Fruit fly (Drosophila melanogaster) whole organism, embryonic: ENCODE data around the gene Tlk.

Experiments used
- B-H1 ChIP-seq: fragments of 200-800 bp; sonication (Bioruptor generic); IDR thresholded peaks from 3 replicates; pipeline ENCODE4 v1.3.6; 2022; ENCODE audit warnings: missing biosample characterization, missing genetic modification characterization
- CG1024 ChIP-seq: fragments of 200-800 bp; sonication (Bioruptor generic); IDR thresholded peaks from 2 replicates; pipeline ENCODE4 v1.3.6; 2022; ENCODE audit warnings: missing biosample characterization, missing genetic modification characterization
- CG10366 ChIP-seq: fragments of 200-800 bp; sonication (Bioruptor generic); IDR thresholded peaks from 2 replicates; pipeline ENCODE4 v1.3.6; 2022; ENCODE audit warnings: missing biosample characterization, missing genetic modification characterization
- CG10959 ChIP-seq: fragments of 200-800 bp; sonication (Bioruptor generic); IDR thresholded peaks from 2 replicates; pipeline ENCODE4 v1.3.6; 2022; ENCODE audit warnings: missing biosample characterization, missing genetic modification characterization
- CG11085 ChIP-seq: fragments of 200-800 bp; sonication (Bioruptor generic); IDR thresholded peaks from 2 replicates; pipeline ENCODE4 v1.3.6; 2022; ENCODE audit warnings: missing biosample characterization, missing genetic modification characterization
- CG12071 ChIP-seq: fragments of 200-800 bp; sonication (Bioruptor generic); optimal IDR thresholded peaks from 3 replicates; lab custom pipeline; 2018; ENCODE audit warnings: missing biosample characterization, mild to moderate bottlenecking, missing genetic modification characterization
- CG13123 ChIP-seq: fragments of 200-800 bp; sonication (Bioruptor generic); optimal IDR thresholded peaks from 2 replicates; lab custom pipeline; 2016; ENCODE audit warnings: missing biosample characterization, missing genetic modification characterization
- CG13424 ChIP-seq: fragments of 200-800 bp; sonication (Bioruptor generic); optimal IDR thresholded peaks from 2 replicates; lab custom pipeline; 2019; ENCODE audit warnings: missing biosample characterization, mild to moderate bottlenecking, missing genetic modification characterization, moderate library complexity
- CG13894 ChIP-seq: fragments of 200-800 bp; sonication (Bioruptor generic); optimal IDR thresholded peaks from 3 replicates; lab custom pipeline; 2018; ENCODE audit warnings: missing biosample characterization, mild to moderate bottlenecking, missing genetic modification characterization, moderate library complexity
- CG18599 ChIP-seq: fragments of 200-800 bp; sonication (Bioruptor generic); optimal IDR thresholded peaks from 3 replicates; lab custom pipeline; 2017; ENCODE audit warnings: missing biosample characterization, missing genetic modification characterization, mild to moderate bottlenecking, moderate library complexity, missing genetic modification reagents
- CG30020 ChIP-seq: fragments of 200-800 bp; optimal IDR thresholded peaks from 2 replicates; lab custom pipeline; 2019; ENCODE audit warnings: missing biosample characterization, mild to moderate bottlenecking, missing genetic modification characterization, moderate library complexity
- CG31441 ChIP-seq: fragments of 200-800 bp; sonication (Bioruptor generic); IDR thresholded peaks from 2 replicates; pipeline ENCODE4 v1.3.6; 2022; ENCODE audit warnings: missing biosample characterization, missing genetic modification characterization
- CG4730 ChIP-seq: fragments of 200-800 bp; sonication (Bioruptor generic); IDR thresholded peaks from 2 replicates; pipeline ENCODE4 v1.3.6; 2022; ENCODE audit warnings: missing biosample characterization, missing genetic modification characterization
- CG6654 ChIP-seq: fragments of 200-800 bp; sonication (Bioruptor generic); optimal IDR thresholded peaks from 2 replicates; lab custom pipeline; 2017; ENCODE audit warnings: missing biosample characterization, mild to moderate bottlenecking, missing genetic modification characterization
- CG6791 ChIP-seq: fragments of 200-800 bp; sonication (Bioruptor generic); IDR thresholded peaks from 3 replicates; pipeline ENCODE4 v1.3.6; 2022; ENCODE audit warnings: missing biosample characterization, missing genetic modification characterization; ENCODE audit not compliant: partially characterized antibody
- CG9215 ChIP-seq: fragments of 200-800 bp; sonication (Bioruptor generic); IDR thresholded peaks from 2 replicates; pipeline ENCODE4 v1.3.6; 2022; ENCODE audit warnings: missing biosample characterization, missing genetic modification characterization
- Doc3 ChIP-seq: fragments of 200-800 bp; sonication (Bioruptor generic); IDR thresholded peaks from 3 replicates; pipeline ENCODE4 v1.3.6; 2022; ENCODE audit warnings: missing biosample characterization, missing genetic modification characterization; ENCODE audit not compliant: partially characterized antibody
- Eip74EF ChIP-seq, 2 experiments: fragments of 200-800 bp in 1 of 2; fragments of >200 bp in 1 of 2; sonication (Bioruptor generic) in 1 of 2; optimal IDR thresholded peaks; 2 replicates each; lab custom pipeline; 2017 to 2019; ENCODE audit warnings: missing biosample characterization in 2 of 2, missing genetic modification characterization in 2 of 2, mild to moderate bottlenecking in 1 of 2, moderate library complexity in 1 of 2
- HLH54F ChIP-seq: fragments of 200-800 bp; sonication (Bioruptor generic); optimal IDR thresholded peaks from 3 replicates; lab custom pipeline; 2016; ENCODE audit warnings: missing biosample characterization, missing genetic modification characterization
- Hr51 ChIP-seq, 2 experiments: fragments of 200-800 bp; sonication (Bioruptor generic); optimal IDR thresholded peaks; 2 replicates in 1 of 2; 3 replicates in 1 of 2; lab custom pipeline; 2016 to 2018; ENCODE audit warnings: missing biosample characterization in 2 of 2, missing genetic modification characterization in 2 of 2, mild to moderate bottlenecking in 1 of 2, moderate library complexity in 1 of 2
- Mad ChIP-seq: fragments of 200-800 bp; sonication (Bioruptor generic); optimal IDR thresholded peaks from 2 replicates; lab custom pipeline; 2016; ENCODE audit warnings: missing biosample characterization, missing genetic modification characterization
- NK7.1 ChIP-seq: fragments of 200-800 bp; sonication (Bioruptor generic); optimal IDR thresholded peaks from 3 replicates; lab custom pipeline; 2016; ENCODE audit warnings: missing biosample characterization, missing genetic modification characterization
- Opbp ChIP-seq: fragments of 200-800 bp; sonication (Bioruptor generic); IDR thresholded peaks from 3 replicates; pipeline ENCODE4 v1.3.6; 2022; ENCODE audit warnings: missing biosample characterization, missing genetic modification characterization; ENCODE audit not compliant: partially characterized antibody
- Side ChIP-seq: fragments of 200-800 bp; sonication (Bioruptor generic); optimal IDR thresholded peaks from 2 replicates; lab custom pipeline; 2016; ENCODE audit warnings: missing biosample characterization, missing genetic modification characterization
- Sox100B ChIP-seq: fragments of 200-800 bp; sonication (Bioruptor generic); optimal IDR thresholded peaks from 3 replicates; lab custom pipeline; 2018; ENCODE audit warnings: missing biosample characterization, mild to moderate bottlenecking, missing genetic modification characterization
- Trl ChIP-seq, 3 experiments: fragments of >200 bp in 2 of 3; fragments of 200-800 bp in 1 of 3; sonication (Bioruptor generic) in 1 of 3; optimal IDR thresholded peaks; 2 replicates in 1 of 3; 3 replicates in 2 of 3; lab custom pipeline; 2016 to 2017; ENCODE audit warnings: missing biosample characterization in 1 of 3, missing genetic modification characterization in 1 of 3
- ase ChIP-seq: fragments of 200-800 bp; sonication (Bioruptor generic); IDR thresholded peaks from 3 replicates; pipeline ENCODE4 v1.3.6; 2022; ENCODE audit warnings: missing biosample characterization, missing genetic modification characterization
- br ChIP-seq: fragments of >200 bp; optimal IDR thresholded peaks from 2 replicates; lab custom pipeline; 2017
- dm ChIP-seq: fragments of 200-800 bp; sonication (Bioruptor generic); optimal IDR thresholded peaks from 3 replicates; lab custom pipeline; 2016; ENCODE audit warnings: missing biosample characterization, missing genetic modification characterization
- fd102C ChIP-seq: fragments of 200-800 bp; sonication (Bioruptor generic); optimal IDR thresholded peaks from 2 replicates; lab custom pipeline; 2018; ENCODE audit warnings: missing biosample characterization, mild to moderate bottlenecking, missing genetic modification characterization, moderate library complexity
- gcm ChIP-seq: fragments of 200-800 bp; sonication (Bioruptor generic); optimal IDR thresholded peaks from 2 replicates; lab custom pipeline; 2019; ENCODE audit warnings: missing biosample characterization, mild to moderate bottlenecking, missing genetic modification characterization, moderate library complexity
- inv ChIP-seq: fragments of 200-800 bp; sonication (Bioruptor generic); IDR thresholded peaks from 2 replicates; pipeline ENCODE4 v1.3.6; 2022; ENCODE audit warnings: missing biosample characterization, missing genetic modification characterization; ENCODE audit not compliant: partially characterized antibody
- jigr1 ChIP-seq: fragments of 200-800 bp; sonication (Bioruptor generic); IDR thresholded peaks from 3 replicates; pipeline ENCODE4 v1.3.6; 2022; ENCODE audit warnings: missing biosample characterization, missing genetic modification characterization
- jing ChIP-seq: fragments of 200-800 bp; sonication (Bioruptor generic); optimal IDR thresholded peaks from 2 replicates; lab custom pipeline; 2018; ENCODE audit warnings: missing biosample characterization, mild to moderate bottlenecking, missing genetic modification characterization
- lilli ChIP-seq: fragments of 200-800 bp; sonication (Bioruptor generic); optimal IDR thresholded peaks from 3 replicates; lab custom pipeline; 2016; ENCODE audit warnings: missing biosample characterization, missing genetic modification characterization
- nau ChIP-seq: fragments of 200-800 bp; sonication (Bioruptor generic); optimal IDR thresholded peaks from 3 replicates; lab custom pipeline; 2017; ENCODE audit warnings: missing biosample characterization, mild to moderate bottlenecking, missing genetic modification characterization, missing genetic modification reagents
- otp ChIP-seq: fragments of 200-800 bp; sonication (Bioruptor generic); IDR thresholded peaks from 3 replicates; pipeline ENCODE4, ENCODE4 v1.3.6; 2022; ENCODE audit warnings: missing biosample characterization, missing genetic modification characterization
- p53 ChIP-seq: fragments of 200-800 bp; sonication (Bioruptor generic); optimal IDR thresholded peaks from 2 replicates; lab custom pipeline; 2016; ENCODE audit warnings: missing biosample characterization, missing genetic modification characterization
- psq ChIP-seq: fragments of 200-800 bp; sonication (Bioruptor generic); optimal IDR thresholded peaks from 2 replicates; lab custom pipeline; 2017; ENCODE audit warnings: missing biosample characterization, missing genetic modification characterization
- rib ChIP-seq: fragments of 200-800 bp; sonication (Bioruptor generic); IDR thresholded peaks from 2 replicates; pipeline ENCODE4 v1.3.6; 2022; ENCODE audit warnings: missing biosample characterization, missing genetic modification characterization
- ro ChIP-seq: fragments of 200-800 bp; sonication (Bioruptor generic); IDR thresholded peaks from 2 replicates; pipeline ENCODE4 v1.3.6; 2022; ENCODE audit warnings: missing biosample characterization, missing genetic modification characterization
- salm ChIP-seq: fragments of 200-800 bp; sonication (Bioruptor generic); optimal IDR thresholded peaks from 2 replicates; lab custom pipeline; 2018; ENCODE audit warnings: missing biosample characterization, mild to moderate bottlenecking, missing genetic modification characterization
- sens ChIP-seq: fragments of 200-800 bp; sonication (Bioruptor generic); peaks from one replicate; lab custom pipeline; 2016; ENCODE audit warnings: missing biosample characterization, missing genetic modification characterization
- sob ChIP-seq: fragments of 200-800 bp; sonication (Bioruptor generic); IDR thresholded peaks from 2 replicates; pipeline ENCODE4 v1.3.6; 2022; ENCODE audit warnings: missing biosample characterization, missing genetic modification characterization
- sqz ChIP-seq: fragments of 200-800 bp; sonication (Bioruptor generic); optimal IDR thresholded peaks from 3 replicates; lab custom pipeline; 2018; ENCODE audit warnings: missing biosample characterization, mild to moderate bottlenecking, missing genetic modification characterization
- tap ChIP-seq: fragments of 200-800 bp; optimal IDR thresholded peaks from 3 replicates; lab custom pipeline; 2019; ENCODE audit warnings: missing biosample characterization, mild to moderate bottlenecking, missing genetic modification characterization, moderate library complexity
- trem ChIP-seq: fragments of 200-800 bp; optimal IDR thresholded peaks from 3 replicates; lab custom pipeline; 2019; ENCODE audit warnings: missing biosample characterization, mild to moderate bottlenecking, missing genetic modification characterization, moderate library complexity
- vvl ChIP-seq: fragments of 200-800 bp; sonication (Bioruptor generic); IDR thresholded peaks from 2 replicates; pipeline ENCODE4 v1.3.6; 2022; ENCODE audit warnings: missing biosample characterization, missing genetic modification characterization
- yki ChIP-seq: fragments of >200 bp; optimal IDR thresholded peaks from 3 replicates; lab custom pipeline; 2018
- zf30C ChIP-seq: fragments of 200-800 bp; sonication (Bioruptor generic); optimal IDR thresholded peaks from 3 replicates; lab custom pipeline; 2018; ENCODE audit warnings: missing biosample characterization, mild to moderate bottlenecking, missing genetic modification characterization

Gene Tlk

DNA sequence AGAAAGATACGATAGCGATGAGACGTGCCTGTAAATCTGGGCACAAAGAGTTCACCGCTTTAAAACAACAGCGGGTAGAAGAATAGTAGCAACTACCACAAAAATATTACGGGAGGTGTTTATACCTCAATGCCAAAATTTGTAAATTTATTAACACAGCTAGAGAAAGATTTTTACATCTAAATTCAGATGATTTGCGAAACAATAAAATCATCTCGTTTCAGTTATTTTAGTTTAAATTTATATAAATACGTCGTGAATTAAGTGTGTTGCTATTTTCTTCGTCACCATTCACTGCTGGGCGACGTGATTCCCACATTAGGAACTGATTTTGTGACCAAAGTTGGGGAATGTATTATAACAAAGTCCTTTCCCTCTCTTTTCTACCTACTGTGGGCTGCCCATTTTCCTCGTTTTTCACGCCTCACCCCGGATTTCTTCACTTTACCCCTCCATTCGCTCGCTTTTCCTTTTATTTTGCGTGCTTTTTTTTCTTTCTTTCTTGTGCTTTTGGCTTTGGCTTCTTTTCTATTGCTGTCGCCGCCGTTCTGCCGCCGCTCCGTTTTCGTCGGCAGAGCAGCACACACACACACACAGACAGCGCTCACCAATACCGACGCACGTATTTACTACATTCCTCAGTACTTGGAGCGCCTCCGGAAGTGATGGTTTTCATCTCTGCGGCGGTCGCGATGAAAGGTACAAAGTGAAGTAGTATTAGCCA lies 19.5 kb downstream of the Tlk start (continued):
- TF ChIP-seq CG11085, result no peak
- no peak for TF ChIP-seq fd102C (GFP tag; lab: Kevin White, UChicago)
- TF ChIP-seq Trl (optimal IDR thresholded peaks at IDR 0.05; lab: Kevin White, UChicago), result no peak
- no peak for TF ChIP-seq Trl (GFP tag; optimal IDR thresholded peaks at IDR 0.05; lab: Kevin White, UChicago)
- peak; percentile 26 for TF ChIP-seq CG13424
- TF ChIP-seq inv (GFP tag; lab: Robert Waterston, UW), result no peak
- peak; percentile 49; the same call in 1 of the 2 replicates for TF ChIP-seq CG31441 (GFP tag; lab: Robert Waterston, UW)
- TF ChIP-seq CG18599 (GFP tag; lab: Kevin White, UChicago), result peak; percentile 39
- TF ChIP-seq br (lab: Kevin White, UChicago), result no peak
- TF ChIP-seq Doc3 (GFP tag; lab: Robert Waterston, UW), result no peak
- TF ChIP-seq sqz (GFP tag; lab: Kevin White, UChicago), result no peak
- no peak for TF ChIP-seq CG1024
- no peak for TF ChIP-seq CG6654
- TF ChIP-seq jing (GFP tag; lab: Kevin White, UChicago), result no peak
- TF ChIP-seq nau, result no peak
- TF ChIP-seq CG13894, result no peak
- TF ChIP-seq p53 (GFP tag; lab: Kevin White, UChicago), result no peak
- TF ChIP-seq Sox100B (GFP tag; lab: Kevin White, UChicago), result no peak
- peak; percentile 2 for TF ChIP-seq trem (tag; lab: Kevin White, UChicago)
- TF ChIP-seq sob (GFP tag; lab: Robert Waterston, UW), result no peak
- TF ChIP-seq NK7.1 (GFP tag; lab: Kevin White, UChicago), result no peak
- no peak for TF ChIP-seq lilli (GFP tag; lab: Kevin White, UChicago)
- TF ChIP-seq jigr1 (GFP tag; lab: Robert Waterston, UW), result no peak
- no peak for TF ChIP-seq yki (lab: Kevin White, UChicago)
- no peak for TF ChIP-seq psq
- TF ChIP-seq CG9215 (GFP tag; lab: Robert Waterston, UW), result peak; percentile 5; the same call in 1 of the 2 replicates
- TF ChIP-seq B-H1 (GFP tag; lab: Robert Waterston, UW), result no peak
- TF ChIP-seq CG6791 (GFP tag; lab: Robert Waterston, UW), result no peak
- TF ChIP-seq CG12071 (GFP tag; lab: Kevin White, UChicago), result no peak
- no peak for TF ChIP-seq HLH54F
- no peak for TF ChIP-seq Mad (GFP tag; lab: Kevin White, UChicago)
- no peak; the same call in 1 of the 2 replicates for TF ChIP-seq vvl
- TF ChIP-seq rib (GFP tag; lab: Robert Waterston, UW), result no peak
- TF ChIP-seq otp (GFP tag; lab: Robert Waterston, UW), result no peak
- TF ChIP-seq CG13123 (GFP tag; lab: Kevin White, UChicago), result no peak
- TF ChIP-seq tap, result no peak
- no peak for TF ChIP-seq Eip74EF (GFP tag; optimal IDR thresholded peaks at IDR 0.05; lab: Kevin White, UChicago)
- TF ChIP-seq CG10366 (GFP tag; lab: Robert Waterston, UW), result no peak
- TF ChIP-seq zf30C (GFP tag; lab: Kevin White, UChicago), result no peak
- no peak for TF ChIP-seq CG4730
- no peak for TF ChIP-seq ase (GFP tag; lab: Robert Waterston, UW)
- no peak for TF ChIP-seq CG30020 (tag; lab: Kevin White, UChicago)
- no peak for TF ChIP-seq gcm (GFP tag; lab: Kevin White, UChicago)
- no peak for TF ChIP-seq ro (GFP tag; lab: Robert Waterston, UW)
- peak; percentile 87 for TF ChIP-seq sens (GFP tag; lab: Kevin White, UChicago)
- TF ChIP-seq Hr51 (GFP tag; optimal IDR thresholded peaks at IDR 0.05; lab: Kevin White, UChicago), result peak in 1 of 2 experiments; percentile 29
- TF ChIP-seq dm (GFP tag; lab: Kevin White, UChicago), result no peak
- TF ChIP-seq Opbp (GFP tag; lab: Robert Waterston, UW), result no peak
- TF ChIP-seq salm (tag; lab: Kevin White, UChicago), result no peak
- no peak for TF ChIP-seq CG10959 (GFP tag; lab: Robert Waterston, UW)
- TF ChIP-seq Side (GFP tag; lab: Kevin White, UChicago), result no peak
